Fruit fly (Drosophila melanogaster) whole organism, embryonic: ENCODE measurements around the gene Neurochondrin.

ENCODE experiments used
- Aef1 ChIP-seq: fragments of 200-800 bp; sonication (Bioruptor generic); IDR thresholded peaks from 3 replicates; pipeline ENCODE4 v1.3.6; 2022; ENCODE audit warnings: missing biosample characterization, missing genetic modification characterization
- BtbVII ChIP-seq: fragments of 200-800 bp; sonication (Bioruptor generic); optimal IDR thresholded peaks from 3 replicates; lab custom pipeline; 2017; ENCODE audit warnings: missing biosample characterization, mild to moderate bottlenecking, missing genetic modification characterization
- C15 ChIP-seq: fragments of 200-800 bp; sonication (Bioruptor generic); IDR thresholded peaks from 3 replicates; pipeline ENCODE4 v1.3.6; 2022; ENCODE audit warnings: missing biosample characterization, missing genetic modification characterization
- CG11456 ChIP-seq: fragments of 200-800 bp; sonication (Bioruptor generic); IDR thresholded peaks from 3 replicates; pipeline ENCODE4 v1.3.6; 2022; ENCODE audit warnings: missing biosample characterization, missing genetic modification characterization
- CG11695 ChIP-seq: fragments of 200-800 bp; sonication (Bioruptor generic); IDR thresholded peaks from 3 replicates; pipeline ENCODE4 v1.3.6; 2022; ENCODE audit warnings: missing biosample characterization, missing genetic modification characterization
- CG12104 ChIP-seq: fragments of 200-800 bp; sonication (Bioruptor generic); optimal IDR thresholded peaks from 3 replicates; lab custom pipeline; 2016; ENCODE audit warnings: missing biosample characterization, missing genetic modification characterization
- CG13624 ChIP-seq: fragments of 200-800 bp; sonication (Bioruptor generic); optimal IDR thresholded peaks from 2 replicates; lab custom pipeline; 2016; ENCODE audit warnings: missing biosample characterization, missing genetic modification characterization
- CG18764 ChIP-seq: fragments of 200-800 bp; sonication (Bioruptor generic); optimal IDR thresholded peaks from 3 replicates; lab custom pipeline; 2016; ENCODE audit warnings: missing biosample characterization, missing genetic modification characterization
- CG30403 ChIP-seq: fragments of 200-800 bp; sonication (Bioruptor generic); optimal IDR thresholded peaks from 3 replicates; lab custom pipeline; 2016; ENCODE audit warnings: missing biosample characterization, missing genetic modification characterization
- CG33213 ChIP-seq: fragments of 200-800 bp; sonication (Bioruptor generic); optimal IDR thresholded peaks from 3 replicates; lab custom pipeline; 2016; ENCODE audit warnings: missing biosample characterization, missing genetic modification characterization
- CG34422 ChIP-seq: fragments of 200-800 bp; sonication (Bioruptor generic); IDR thresholded peaks from 3 replicates; pipeline ENCODE4 v1.3.6; 2022; ENCODE audit warnings: missing biosample characterization, missing genetic modification characterization
- CG4360 ChIP-seq: fragments of 200-800 bp; sonication (Bioruptor generic); IDR thresholded peaks from 2 replicates; pipeline ENCODE4 v1.3.6; 2022; ENCODE audit warnings: missing biosample characterization, missing genetic modification characterization
- CG6813 ChIP-seq: fragments of 200-800 bp; sonication (Bioruptor generic); optimal IDR thresholded peaks from 2 replicates; lab custom pipeline; 2017; ENCODE audit warnings: missing biosample characterization, missing genetic modification characterization, mild to moderate bottlenecking, moderate library complexity, missing genetic modification reagents
- CG7987 ChIP-seq: fragments of 200-800 bp; sonication (Bioruptor generic); optimal IDR thresholded peaks from 2 replicates; lab custom pipeline; 2018; ENCODE audit warnings: missing biosample characterization, mild to moderate bottlenecking, missing genetic modification characterization, moderate library complexity
- CG9797 ChIP-seq: fragments of 200-800 bp; sonication (Bioruptor generic); optimal IDR thresholded peaks from 3 replicates; lab custom pipeline; 2018; ENCODE audit warnings: missing biosample characterization, mild to moderate bottlenecking, missing genetic modification characterization
- CTCF ChIP-seq: fragments of 200-800 bp; sonication (Bioruptor generic); optimal IDR thresholded peaks from 2 replicates; lab custom pipeline; 2017; ENCODE audit warnings: missing biosample characterization, mild to moderate bottlenecking, missing genetic modification characterization, moderate library complexity
- CoRest ChIP-seq: fragments of 200-800 bp; sonication (Bioruptor generic); optimal IDR thresholded peaks from 3 replicates; lab custom pipeline; 2018; ENCODE audit warnings: missing biosample characterization, mild to moderate bottlenecking, missing genetic modification characterization, moderate library complexity
- Drgx ChIP-seq: fragments of 200-800 bp; sonication (Bioruptor generic); IDR thresholded peaks from 2 replicates; pipeline ENCODE4 v1.3.6; 2022; ENCODE audit warnings: missing biosample characterization, missing genetic modification characterization
- GATAe ChIP-seq: fragments of 200-800 bp; sonication (Bioruptor generic); conservative IDR thresholded peaks from 2 replicates; pipeline ENCODE4 v1.3.6; 2022; ENCODE audit warnings: missing biosample characterization, missing genetic modification characterization
- HHEX ChIP-seq: fragments of 200-800 bp; sonication (Bioruptor generic); optimal IDR thresholded peaks from 3 replicates; lab custom pipeline; 2017; ENCODE audit warnings: missing biosample characterization, mild to moderate bottlenecking, missing genetic modification characterization, missing genetic modification reagents
- HmgZ ChIP-seq: fragments of 200-800 bp; sonication (Bioruptor generic); optimal IDR thresholded peaks from 2 replicates; lab custom pipeline; 2018; ENCODE audit warnings: missing biosample characterization, mild to moderate bottlenecking, missing genetic modification characterization
- Hmr ChIP-seq: fragments of 200-800 bp; sonication (Bioruptor generic); optimal IDR thresholded peaks from 3 replicates; lab custom pipeline; 2017; ENCODE audit warnings: mild to moderate bottlenecking, missing biosample characterization, missing genetic modification reagents, missing genetic modification characterization
- Hmx ChIP-seq: fragments of 200-800 bp; sonication (Bioruptor generic); optimal IDR thresholded peaks from 2 replicates; lab custom pipeline; 2016; ENCODE audit warnings: missing biosample characterization, missing genetic modification characterization
- Hr51 ChIP-seq, 2 experiments: fragments of 200-800 bp; sonication (Bioruptor generic); optimal IDR thresholded peaks; 2 replicates in 1 of 2; 3 replicates in 1 of 2; lab custom pipeline; 2016 to 2018; ENCODE audit warnings: missing biosample characterization in 2 of 2, missing genetic modification characterization in 2 of 2, mild to moderate bottlenecking in 1 of 2, moderate library complexity in 1 of 2
- Mad ChIP-seq: fragments of 200-800 bp; sonication (Bioruptor generic); optimal IDR thresholded peaks from 2 replicates; lab custom pipeline; 2016; ENCODE audit warnings: missing biosample characterization, missing genetic modification characterization
- Meics ChIP-seq: fragments of 200-800 bp; sonication (Bioruptor generic); optimal IDR thresholded peaks from 2 replicates; lab custom pipeline; 2017; ENCODE audit warnings: missing biosample characterization, mild to moderate bottlenecking, missing genetic modification characterization
- Nf-YC ChIP-seq: fragments of 200-800 bp; optimal IDR thresholded peaks from 3 replicates; lab custom pipeline; 2019; ENCODE audit warnings: missing biosample characterization, mild to moderate bottlenecking, missing genetic modification characterization, moderate library complexity
- Oaz ChIP-seq: fragments of 200-800 bp; sonication (Bioruptor generic); IDR thresholded peaks from 2 replicates; pipeline ENCODE4 v1.3.6; 2022; ENCODE audit warnings: missing biosample characterization, missing genetic modification characterization
- Poxn ChIP-seq: fragments of 200-800 bp; sonication (Bioruptor generic); IDR thresholded peaks from 2 replicates; pipeline ENCODE4 v1.3.6; 2022; ENCODE audit warnings: missing biosample characterization, missing genetic modification characterization
- Ptx1 ChIP-seq: fragments of 200-800 bp; sonication (Bioruptor generic); IDR thresholded peaks from 2 replicates; pipeline ENCODE4 v1.3.6; 2022; ENCODE audit warnings: missing biosample characterization, missing genetic modification characterization
- Stat92E ChIP-seq, 3 experiments: fragments of >200 bp in 2 of 3; fragments of 200-800 bp in 1 of 3; sonication (Bioruptor generic) in 1 of 3; optimal IDR thresholded peaks; 2 replicates each; lab custom pipeline; 2017 to 2019; ENCODE audit warnings: missing biosample characterization in 3 of 3, missing genetic modification characterization in 3 of 3, mild to moderate bottlenecking in 1 of 3, moderate library complexity in 1 of 3
- Trl ChIP-seq, 3 experiments: fragments of >200 bp in 2 of 3; fragments of 200-800 bp in 1 of 3; sonication (Bioruptor generic) in 1 of 3; optimal IDR thresholded peaks; 2 replicates in 1 of 3; 3 replicates in 2 of 3; lab custom pipeline; 2016 to 2017; ENCODE audit warnings: missing biosample characterization in 1 of 3, missing genetic modification characterization in 1 of 3
- ash1 ChIP-seq: fragments of 200-800 bp; sonication (Bioruptor generic); optimal IDR thresholded peaks from 2 replicates; lab custom pipeline; 2018; ENCODE audit warnings: missing biosample characterization, mild to moderate bottlenecking, missing genetic modification characterization
- bbx ChIP-seq: fragments of 200-800 bp; sonication (Bioruptor generic); IDR thresholded peaks from 2 replicates; pipeline ENCODE4 v1.3.6; 2022; ENCODE audit warnings: missing biosample characterization, missing genetic modification characterization; ENCODE audit not compliant: partially characterized antibody
- bowl ChIP-seq: fragments of 200-800 bp; sonication (Bioruptor generic); IDR thresholded peaks from 2 replicates; pipeline ENCODE4 v1.3.6; 2022; ENCODE audit warnings: missing biosample characterization, missing genetic modification characterization
- chm ChIP-seq: fragments of 200-800 bp; sonication (Bioruptor generic); IDR thresholded peaks from 2 replicates; pipeline ENCODE4 v1.3.6; 2022; ENCODE audit warnings: missing biosample characterization, missing genetic modification characterization
- crc ChIP-seq: fragments of 200-800 bp; sonication (Bioruptor generic); optimal IDR thresholded peaks from 2 replicates; lab custom pipeline; 2016; ENCODE audit warnings: missing biosample characterization, missing genetic modification characterization
- crp ChIP-seq, 2 experiments: fragments of 200-800 bp; sonication (Bioruptor generic); optimal IDR thresholded peaks; 2 replicates in 1 of 2; 3 replicates in 1 of 2; lab custom pipeline; 2017; ENCODE audit warnings: missing biosample characterization in 2 of 2, missing genetic modification characterization in 2 of 2, mild to moderate bottlenecking in 1 of 2, moderate library complexity in 1 of 2
- gce ChIP-seq: fragments of 200-800 bp; sonication (Bioruptor generic); IDR thresholded peaks from 3 replicates; pipeline ENCODE4 v1.3.6; 2022; ENCODE audit warnings: missing biosample characterization, missing genetic modification characterization
- lab ChIP-seq: fragments of 200-800 bp; sonication (Bioruptor generic); optimal IDR thresholded peaks from 3 replicates; lab custom pipeline; 2017; ENCODE audit warnings: missing biosample characterization, missing genetic modification characterization, mild to moderate bottlenecking, moderate library complexity, missing genetic modification reagents
- lbe ChIP-seq: fragments of 200-800 bp; sonication (Bioruptor generic); optimal IDR thresholded peaks from 2 replicates; lab custom pipeline; 2016; ENCODE audit warnings: missing biosample characterization, mild to moderate bottlenecking, missing genetic modification characterization
- lmd ChIP-seq: fragments of 200-800 bp; sonication (Bioruptor generic); IDR thresholded peaks from 2 replicates; pipeline ENCODE4 v1.3.6; 2022; ENCODE audit warnings: missing biosample characterization, missing genetic modification characterization
- maf-S ChIP-seq: fragments of 200-800 bp; sonication (Bioruptor generic); optimal IDR thresholded peaks from 2 replicates; lab custom pipeline; 2016; ENCODE audit warnings: missing biosample characterization, missing genetic modification characterization
- nau ChIP-seq: fragments of 200-800 bp; sonication (Bioruptor generic); optimal IDR thresholded peaks from 3 replicates; lab custom pipeline; 2017; ENCODE audit warnings: missing biosample characterization, mild to moderate bottlenecking, missing genetic modification characterization, missing genetic modification reagents
- nom ChIP-seq: fragments of 200-800 bp; sonication (Bioruptor generic); optimal IDR thresholded peaks from 2 replicates; lab custom pipeline; 2017; ENCODE audit warnings: missing biosample characterization, missing genetic modification characterization, mild to moderate bottlenecking, moderate library complexity, missing genetic modification reagents
- otp ChIP-seq: fragments of 200-800 bp; sonication (Bioruptor generic); IDR thresholded peaks from 3 replicates; pipeline ENCODE4, ENCODE4 v1.3.6; 2022; ENCODE audit warnings: missing biosample characterization, missing genetic modification characterization
- sc ChIP-seq, 3 experiments: fragments of >200 bp in 2 of 3; fragments of 200-800 bp in 1 of 3; sonication (Bioruptor generic) in 1 of 3; optimal IDR thresholded peaks; 2 replicates in 2 of 3; 3 replicates in 1 of 3; lab custom pipeline; 2017; ENCODE audit warnings: mild to moderate bottlenecking in 1 of 3, missing biosample characterization in 1 of 3, missing genetic modification characterization in 1 of 3, missing genetic modification reagents in 1 of 3
- shn ChIP-seq: fragments of 200-800 bp; sonication (Bioruptor generic); optimal IDR thresholded peaks from 3 replicates; lab custom pipeline; 2016; ENCODE audit warnings: missing biosample characterization, missing genetic modification characterization
- toy ChIP-seq: fragments of 200-800 bp; sonication (Bioruptor generic); IDR thresholded peaks from 2 replicates; pipeline ENCODE4 v1.3.6; 2022; ENCODE audit warnings: missing biosample characterization, missing genetic modification characterization
- ttk ChIP-seq: fragments of 200-800 bp; sonication (Bioruptor generic); IDR thresholded peaks from 2 replicates; pipeline ENCODE4 v2.1.2; 2022; ENCODE audit warnings: missing biosample characterization, missing genetic modification characterization
- zfh2 ChIP-seq: fragments of 200-800 bp; sonication (Bioruptor generic); optimal IDR thresholded peaks from 2 replicates; lab custom pipeline; 2016; ENCODE audit warnings: missing biosample characterization, missing genetic modification characterization

Gene Neurochondrin

dm6 chr3R:6433885-6434284 is 34.4 kb upstream of the Neurochondrin start:
- TF ChIP-seq Oaz (GFP tag; lab: Robert Waterston, UW): no peak
- peak; percentile 37 for TF ChIP-seq lab (GFP tag; lab: Kevin White, UChicago)
- TF ChIP-seq HHEX: no peak
- no peak for TF ChIP-seq Nf-YC
- TF ChIP-seq nau (GFP tag; lab: Kevin White, UChicago): no peak
- no peak for TF ChIP-seq CG11456
- TF ChIP-seq chm (GFP tag; lab: Robert Waterston, UW): no peak
- TF ChIP-seq CTCF (GFP tag; lab: Kevin White, UChicago): no peak
- no peak for TF ChIP-seq bbx (GFP tag; lab: Robert Waterston, UW)
- peak; percentile 35 for TF ChIP-seq Meics (GFP tag; lab: Kevin White, UChicago)
- no peak for TF ChIP-seq toy (GFP tag; lab: Robert Waterston, UW)
- no peak for TF ChIP-seq nom (GFP tag; lab: Kevin White, UChicago)
- no peak for TF ChIP-seq bowl (GFP tag; lab: Robert Waterston, UW)
- TF ChIP-seq crp (GFP tag; optimal IDR thresholded peaks at IDR 0.05; lab: Kevin White, UChicago): no peak
- TF ChIP-seq Mad (GFP tag; lab: Kevin White, UChicago): no peak
- TF ChIP-seq CG34422: no peak
- no peak for TF ChIP-seq Aef1 (GFP tag; lab: Robert Waterston, UW)
- TF ChIP-seq sc (optimal IDR thresholded peaks at IDR 0.05; lab: Kevin White, UChicago): no peak
- TF ChIP-seq sc (GFP tag; optimal IDR thresholded peaks at IDR 0.05; lab: Kevin White, UChicago): no peak
- no peak for TF ChIP-seq HmgZ
- no peak for TF ChIP-seq CG9797 (GFP tag; lab: Kevin White, UChicago)
- no peak for TF ChIP-seq lbe (GFP tag; lab: Kevin White, UChicago)
- TF ChIP-seq zfh2 (GFP tag; lab: Kevin White, UChicago): no peak
- TF ChIP-seq CG13624: no peak
- TF ChIP-seq BtbVII (GFP tag; lab: Kevin White, UChicago): no peak
- TF ChIP-seq CG6813 (GFP tag; lab: Kevin White, UChicago): no peak
- no peak for TF ChIP-seq otp
- no peak for TF ChIP-seq ttk (GFP tag; lab: Robert Waterston, UW)
- no peak for TF ChIP-seq shn (GFP tag; lab: Kevin White, UChicago)
- 0 out of 3 replicates have a peak, but pooled peaks have one; percentile 24 for TF ChIP-seq CG11695 (GFP tag; lab: Robert Waterston, UW)
- TF ChIP-seq Trl (optimal IDR thresholded peaks at IDR 0.05; lab: Kevin White, UChicago): no peak
- no peak for TF ChIP-seq Trl (GFP tag; optimal IDR thresholded peaks at IDR 0.05; lab: Kevin White, UChicago)
- peak; percentile 21; the same call in 1 of the 2 replicates for TF ChIP-seq lmd
- no peak for TF ChIP-seq gce
- peak; percentile 57; the same call in 1 of the 2 replicates for TF ChIP-seq Drgx (GFP tag; lab: Robert Waterston, UW)
- no peak for TF ChIP-seq Stat92E (GFP tag; optimal IDR thresholded peaks at IDR 0.05; lab: Kevin White, UChicago)
- TF ChIP-seq crc (GFP tag; lab: Kevin White, UChicago): no peak
- peak; percentile 9 for TF ChIP-seq CoRest (tag; lab: Kevin White, UChicago)
- no peak for TF ChIP-seq CG4360 (GFP tag; lab: Robert Waterston, UW)
- peak; percentile 27 for TF ChIP-seq Hmr (GFP tag; lab: Kevin White, UChicago)
- peak; percentile 12 for TF ChIP-seq CG30403
- no peak for TF ChIP-seq CG7987 (GFP tag; lab: Kevin White, UChicago)
- no peak for TF ChIP-seq Hmx (GFP tag; lab: Kevin White, UChicago)
- TF ChIP-seq Poxn (GFP tag; lab: Robert Waterston, UW): no peak
- peak in 1 of 2 experiments; percentile 40 for TF ChIP-seq Hr51 (GFP tag; optimal IDR thresholded peaks at IDR 0.05; lab: Kevin White, UChicago)
- TF ChIP-seq ash1 (GFP tag; lab: Kevin White, UChicago): no peak
- TF ChIP-seq GATAe (GFP tag; lab: Robert Waterston, UW): no peak
- TF ChIP-seq CG12104 (GFP tag; lab: Kevin White, UChicago): no peak
- TF ChIP-seq CG33213 (GFP tag; lab: Kevin White, UChicago): no peak
- no peak for TF ChIP-seq C15 (GFP tag; lab: Robert Waterston, UW)
- TF ChIP-seq CG18764: no peak
- TF ChIP-seq maf-S: no peak
- peak; percentile 49 for TF ChIP-seq Ptx1
